Fruit fly (Drosophila melanogaster) whole organism, pupa: ENCODE measurements around the gene EAChm.

Experiments used
- CG10348 ChIP-seq: fragments of 200-800 bp; sonication (Bioruptor generic); IDR thresholded peaks from 2 replicates; pipeline ENCODE4 v1.3.6; 2022; ENCODE audit warnings: missing biosample characterization, missing genetic modification characterization
- CG12605 ChIP-seq: fragments of 200-800 bp; sonication (Bioruptor generic); IDR thresholded peaks from 2 replicates; pipeline ENCODE4 v1.3.6; 2022; ENCODE audit warnings: missing biosample characterization, missing genetic modification characterization
- CG13204 ChIP-seq: fragments of 200-800 bp; sonication (Bioruptor generic); optimal IDR thresholded peaks from 2 replicates; lab custom pipeline; 2018; ENCODE audit warnings: missing biosample characterization, mild to moderate bottlenecking, missing genetic modification characterization, moderate library complexity
- CG14655 ChIP-seq: fragments of 200-800 bp; sonication (Bioruptor generic); optimal IDR thresholded peaks from 3 replicates; lab custom pipeline; 2017; ENCODE audit warnings: mild to moderate bottlenecking, missing biosample characterization, missing genetic modification reagents, missing genetic modification characterization
- CG15710 ChIP-seq: fragments of 200-800 bp; sonication (Bioruptor generic); optimal IDR thresholded peaks from 2 replicates; lab custom pipeline; 2018; ENCODE audit warnings: missing biosample characterization, mild to moderate bottlenecking, missing genetic modification characterization, moderate library complexity
- CG17806 ChIP-seq: fragments of 200-800 bp; sonication (Bioruptor generic); optimal IDR thresholded peaks from 2 replicates; lab custom pipeline; 2018; ENCODE audit warnings: missing biosample characterization, mild to moderate bottlenecking, missing genetic modification characterization, moderate library complexity
- CG32121 ChIP-seq: fragments of 200-800 bp; sonication (Bioruptor generic); IDR thresholded peaks from 2 replicates; pipeline ENCODE4 v1.3.6; 2022; ENCODE audit warnings: missing biosample characterization, missing genetic modification characterization
- CG34367 ChIP-seq: fragments of 200-800 bp; sonication (Bioruptor generic); optimal IDR thresholded peaks from 2 replicates; lab custom pipeline; 2018; ENCODE audit warnings: missing biosample characterization, mild to moderate bottlenecking, missing genetic modification characterization
- CG4496 ChIP-seq: fragments of 200-800 bp; sonication (Bioruptor generic); IDR thresholded peaks from 3 replicates; pipeline ENCODE4 v1.3.6; 2022; ENCODE audit warnings: missing biosample characterization, missing genetic modification characterization
- CG8159 ChIP-seq: fragments of 200-800 bp; sonication (Bioruptor generic); optimal IDR thresholded peaks from 3 replicates; lab custom pipeline; 2018; ENCODE audit warnings: missing biosample characterization, mild to moderate bottlenecking, missing genetic modification characterization, moderate library complexity
- CG8301 ChIP-seq: fragments of 200-800 bp; sonication (Bioruptor generic); optimal IDR thresholded peaks from 2 replicates; lab custom pipeline; 2018; ENCODE audit warnings: missing biosample characterization, mild to moderate bottlenecking, missing genetic modification characterization
- CG9948 ChIP-seq: fragments of 200-800 bp; sonication (Bioruptor generic); optimal IDR thresholded peaks from 2 replicates; lab custom pipeline; 2018; ENCODE audit warnings: missing biosample characterization, mild to moderate bottlenecking, missing genetic modification characterization, moderate library complexity
- D1 ChIP-seq: fragments of 200-800 bp; sonication (Bioruptor generic); optimal IDR thresholded peaks from 2 replicates; lab custom pipeline; 2018; ENCODE audit warnings: missing biosample characterization, mild to moderate bottlenecking, missing genetic modification characterization, moderate library complexity
- EcR ChIP-seq: fragments of 200-800 bp; sonication (Bioruptor generic); optimal IDR thresholded peaks from 3 replicates; lab custom pipeline; 2019; ENCODE audit warnings: missing biosample characterization, missing genetic modification characterization, mild to moderate bottlenecking, moderate library complexity, missing genetic modification reagents
- Ets98B ChIP-seq: fragments of 200-800 bp; sonication (Bioruptor generic); IDR thresholded peaks from 2 replicates; pipeline ENCODE4 v1.3.6; 2022; ENCODE audit warnings: missing biosample characterization, missing genetic modification characterization
- Pif1A ChIP-seq: fragments of 200-800 bp; sonication (Bioruptor generic); optimal IDR thresholded peaks from 3 replicates; lab custom pipeline; 2016; ENCODE audit warnings: missing biosample characterization, missing genetic modification characterization
- Pif1B ChIP-seq: fragments of 200-800 bp; sonication (Bioruptor generic); optimal IDR thresholded peaks from 3 replicates; lab custom pipeline; 2016; ENCODE audit warnings: missing biosample characterization, missing genetic modification characterization
- Snoo ChIP-seq: fragments of 200-800 bp; sonication (Bioruptor generic); optimal IDR thresholded peaks from 3 replicates; lab custom pipeline; 2017; ENCODE audit warnings: missing biosample characterization, mild to moderate bottlenecking, missing genetic modification characterization, inconsistent platforms
- fd96Ca ChIP-seq: fragments of 200-800 bp; sonication (Bioruptor generic); IDR thresholded peaks from 3 replicates; pipeline ENCODE4 v1.3.6; 2022; ENCODE audit warnings: missing biosample characterization, missing genetic modification characterization
- gl ChIP-seq: fragments of 200-800 bp; sonication (Bioruptor generic); optimal IDR thresholded peaks from 2 replicates; lab custom pipeline; 2018; ENCODE audit warnings: missing biosample characterization, mild to moderate bottlenecking, missing genetic modification characterization
- rn ChIP-seq: fragments of 200-800 bp; sonication (Bioruptor generic); IDR thresholded peaks from 2 replicates; pipeline ENCODE4 v1.3.6; 2022; ENCODE audit warnings: missing biosample characterization, missing genetic modification characterization

The EAChm gene

DNA sequence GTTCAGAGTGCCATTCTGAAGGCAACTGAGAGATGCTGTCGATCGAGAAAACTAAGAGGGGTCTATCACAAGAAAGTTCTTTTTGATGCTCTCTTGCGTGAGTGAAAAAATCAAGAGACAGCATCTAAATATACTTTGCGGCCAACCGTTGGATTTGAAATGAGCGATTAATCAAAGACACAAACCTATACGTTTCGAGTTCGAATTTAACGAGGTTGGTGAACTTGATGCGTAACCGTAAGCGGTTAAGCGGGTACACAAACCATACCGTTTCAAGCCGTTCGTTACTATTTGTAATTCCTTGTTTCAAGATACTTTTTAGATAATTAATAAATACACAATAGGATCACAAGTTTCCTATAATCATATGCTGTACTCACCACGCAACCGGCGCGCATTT is 17.6 kb downstream of the EAChm start:
- TF ChIP-seq D1 (tag; lab: Kevin White, UChicago) = no peak
- no peak for TF ChIP-seq CG13204
- no peak for TF ChIP-seq CG8301 (tag; lab: Kevin White, UChicago)
- TF ChIP-seq Ets98B = no peak
- no peak for TF ChIP-seq CG4496
- no peak for TF ChIP-seq EcR (GFP tag; lab: Kevin White, UChicago)
- no peak for TF ChIP-seq rn (GFP tag; lab: Robert Waterston, UW)
- TF ChIP-seq CG10348 (GFP tag; lab: Robert Waterston, UW) = no peak
- TF ChIP-seq fd96Ca (GFP tag; lab: Robert Waterston, UW) = no peak
- TF ChIP-seq CG14655 (GFP tag; lab: Kevin White, UChicago) = no peak
- TF ChIP-seq CG12605 = no peak
- no peak for TF ChIP-seq Snoo (tag; lab: Kevin White, UChicago)
- no peak for TF ChIP-seq CG9948 (tag; lab: Kevin White, UChicago)
- TF ChIP-seq CG17806 (tag; lab: Kevin White, UChicago) = no peak
- no peak for TF ChIP-seq CG32121
- no peak for TF ChIP-seq CG34367 (tag; lab: Kevin White, UChicago)
- TF ChIP-seq CG8159 = no peak
- no peak for TF ChIP-seq gl (tag; lab: Kevin White, UChicago)

dm6 chr3L:15073680-15074079 is 19.1 kb downstream of the EAChm start:
- TF ChIP-seq Snoo (tag; lab: Kevin White, UChicago) = no peak
- no peak for TF ChIP-seq Pif1A (GFP tag; lab: Kevin White, UChicago)
- TF ChIP-seq CG8159 = no peak
- TF ChIP-seq D1 (tag; lab: Kevin White, UChicago) = no peak
- no peak for TF ChIP-seq CG4496
- TF ChIP-seq EcR (GFP tag; lab: Kevin White, UChicago) = no peak
- TF ChIP-seq fd96Ca (GFP tag; lab: Robert Waterston, UW) = no peak
- no peak for TF ChIP-seq CG10348 (GFP tag; lab: Robert Waterston, UW)
- no peak for TF ChIP-seq CG8301 (tag; lab: Kevin White, UChicago)
- no peak for TF ChIP-seq CG17806 (tag; lab: Kevin White, UChicago)
- TF ChIP-seq rn (GFP tag; lab: Robert Waterston, UW) = no peak
- TF ChIP-seq CG13204 = no peak
- no peak for TF ChIP-seq CG12605
- TF ChIP-seq Pif1B (GFP tag; lab: Kevin White, UChicago) = no peak
- no peak for TF ChIP-seq CG32121
- TF ChIP-seq CG14655 (GFP tag; lab: Kevin White, UChicago) = no peak

dm6 chr3L:15076380-15076779 is 21.8 kb downstream of the EAChm start:
- peak; percentile 30 for TF ChIP-seq EcR (GFP tag; lab: Kevin White, UChicago)
- TF ChIP-seq CG34367 (tag; lab: Kevin White, UChicago) = no peak
- TF ChIP-seq, all 21 proteins: peak for 1

dm6 chr3L:15078347-15078746 is 23.8 kb downstream of the EAChm start, which contains the start of gene Or71a:
Gene Or71a, minus strand, starts transcription at chr3L:15078447.
- no peak for TF ChIP-seq Pif1A (GFP tag; lab: Kevin White, UChicago)
- TF ChIP-seq CG8159 = no peak
- TF ChIP-seq CG8301 (tag; lab: Kevin White, UChicago) = no peak
- no peak for TF ChIP-seq CG13204
- TF ChIP-seq Pif1B (GFP tag; lab: Kevin White, UChicago) = no peak
- no peak for TF ChIP-seq CG12605
- TF ChIP-seq CG4496 = no peak
- no peak for TF ChIP-seq fd96Ca (GFP tag; lab: Robert Waterston, UW)
- no peak for TF ChIP-seq CG34367 (tag; lab: Kevin White, UChicago)
- TF ChIP-seq CG15710 (tag; lab: Kevin White, UChicago) = no peak
- TF ChIP-seq CG14655 (GFP tag; lab: Kevin White, UChicago) = no peak
- TF ChIP-seq EcR (GFP tag; lab: Kevin White, UChicago) = no peak
- TF ChIP-seq Snoo (tag; lab: Kevin White, UChicago) = no peak
- no peak for TF ChIP-seq CG32121
- TF ChIP-seq CG10348 (GFP tag; lab: Robert Waterston, UW) = no peak
- no peak for TF ChIP-seq CG17806 (tag; lab: Kevin White, UChicago)
- TF ChIP-seq D1 (tag; lab: Kevin White, UChicago) = no peak
- TF ChIP-seq gl (tag; lab: Kevin White, UChicago) = no peak

DNA sequence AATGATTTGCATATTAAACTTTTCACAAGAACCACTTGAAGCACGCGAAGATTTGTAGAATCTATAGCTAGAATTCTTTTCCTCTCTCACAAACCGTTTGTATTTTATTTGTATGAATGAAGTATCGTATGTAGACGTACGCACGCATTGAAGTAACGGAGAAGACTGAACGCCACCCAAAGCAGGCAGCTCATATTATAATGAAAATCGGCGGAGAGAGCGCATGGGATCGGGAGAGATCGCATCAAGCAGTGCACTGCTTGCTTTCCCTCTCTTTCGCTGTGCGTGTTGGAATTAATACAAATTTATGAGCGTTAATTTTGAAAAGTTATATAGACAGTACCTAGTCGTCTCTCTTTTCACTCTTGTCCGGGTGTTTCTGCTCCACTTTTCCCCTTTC is 24.7 kb downstream of the EAChm start:
- TF ChIP-seq CG10348 (GFP tag; lab: Robert Waterston, UW) (no peak), Snoo (tag; lab: Kevin White, UChicago) (no peak), fd96Ca (GFP tag; lab: Robert Waterston, UW) (no peak), EcR (GFP tag; lab: Kevin White, UChicago) (no peak), CG14655 (GFP tag; lab: Kevin White, UChicago) (no peak), rn (GFP tag; lab: Robert Waterston, UW) (no peak), CG8159 (no peak), D1 (tag; lab: Kevin White, UChicago) (no peak), Ets98B (peak; percentile 27; the same call in 1 of the 2 replicates), CG13204 (no peak), CG15710 (tag; lab: Kevin White, UChicago) (no peak), CG34367 (tag; lab: Kevin White, UChicago) (no peak), Pif1B (GFP tag; lab: Kevin White, UChicago) (no peak), CG32121 (peak; percentile 9; the same call in 1 of the 2 replicates), CG12605 (peak; percentile 35), CG8301 (tag; lab: Kevin White, UChicago) (no peak), CG17806 (tag; lab: Kevin White, UChicago) (no peak), CG9948 (tag; lab: Kevin White, UChicago) (no peak), CG4496 (no peak), Pif1A (GFP tag; lab: Kevin White, UChicago) (no peak), gl (tag; lab: Kevin White, UChicago) (no peak)
- TF ChIP-seq, all 21 proteins: peak for 3

- TF ChIP-seq CG14655 (GFP tag; lab: Kevin White, UChicago) (no peak), CG17806 (tag; lab: Kevin White, UChicago) (no peak), CG32121 (no peak), CG10348 (GFP tag; lab: Robert Waterston, UW) (no peak), CG4496 (no peak), CG9948 (tag; lab: Kevin White, UChicago) (no peak), Snoo (tag; lab: Kevin White, UChicago) (no peak), fd96Ca (GFP tag; lab: Robert Waterston, UW) (no peak), rn (GFP tag; lab: Robert Waterston, UW) (no peak), Ets98B (no peak), D1 (tag; lab: Kevin White, UChicago) (no peak)
These were observed 29.7 kb downstream of the EAChm start for dm6 chr3L:15084288-15084687.
